In genomic region chrX:8911077-8911476, ce11 we compare ENCODE assay signal across 4 worm cellular contexts.
TF ChIP-seq lines count a peak whose summit lies in the region.

Gene cyn-8 (plus strand): TSS chrX:8911293.

TF ChIP-seq in whole organism, L2 larva, 48 proteins besides CTCF, POLR2A, EP300 and RAD21 (continues in another document):
- TF ChIP-seq nhr-129 (tag; optimal IDR thresholded peaks at IDR 0.05; lab: Kevin White, UChicago) = peak; percentile 75
- TF ChIP-seq nhr-10 (tag; optimal IDR thresholded peaks at IDR 0.05; lab: Kevin White, UChicago) = no peak
- TF ChIP-seq elt-3 (tag; optimal IDR thresholded peaks at IDR 0.05; lab: Kevin White, UChicago) = no peak
- TF ChIP-seq mbf-1 (tag; optimal IDR thresholded peaks at IDR 0.05; lab: Kevin White, UChicago) = no peak
- TF ChIP-seq ztf-4 (tag; optimal IDR thresholded peaks at IDR 0.05; lab: Kevin White, UChicago) = no peak
- TF ChIP-seq nhr-12 (tag; optimal IDR thresholded peaks at IDR 0.05; lab: Kevin White, UChicago) = no peak
- no peak for TF ChIP-seq zag-1 (tag; optimal IDR thresholded peaks at IDR 0.05; lab: Kevin White, UChicago)
- TF ChIP-seq F13H6.1 (tag; optimal IDR thresholded peaks at IDR 0.05; lab: Kevin White, UChicago) = no peak
- TF ChIP-seq mab-5 (tag; optimal IDR thresholded peaks at IDR 0.05; lab: Kevin White, UChicago) = no peak
- no peak for TF ChIP-seq ztf-11 (tag; optimal IDR thresholded peaks at IDR 0.05; lab: Kevin White, UChicago)
- no peak for TF ChIP-seq lin-13 (GFP tag; optimal IDR thresholded peaks at IDR 0.05; lab: Kevin White, UChicago)
- TF ChIP-seq lin-11 (tag; optimal IDR thresholded peaks at IDR 0.05; lab: Kevin White, UChicago) = peak; percentile 33
- TF ChIP-seq blmp-1 (tag; optimal IDR thresholded peaks at IDR 0.05; lab: Kevin White, UChicago; ENCODE audit: insufficient read depth) = no peak
- TF ChIP-seq elt-1 (tag; optimal IDR thresholded peaks at IDR 0.05; lab: Kevin White, UChicago) = no peak
- TF ChIP-seq unc-55 (GFP tag; optimal IDR thresholded peaks at IDR 0.05; lab: Kevin White, UChicago) = peak; percentile 55
- TF ChIP-seq egl-27 (tag; optimal IDR thresholded peaks at IDR 0.05; lab: Kevin White, UChicago) = no peak
- TF ChIP-seq nhr-6 (tag; optimal IDR thresholded peaks at IDR 0.05; lab: Kevin White, UChicago) = no peak
- no peak for TF ChIP-seq lsy-2 (tag; optimal IDR thresholded peaks at IDR 0.05; lab: Kevin White, UChicago)
- no peak for TF ChIP-seq dmd-4 (tag; optimal IDR thresholded peaks at IDR 0.05; lab: Kevin White, UChicago)
- TF ChIP-seq crh-2 (tag; optimal IDR thresholded peaks at IDR 0.05; lab: Kevin White, UChicago) = peak; percentile 18
- no peak for TF ChIP-seq nhr-21 (tag; optimal IDR thresholded peaks at IDR 0.05; lab: Kevin White, UChicago)
- TF ChIP-seq gmeb-1 (tag; optimal IDR thresholded peaks at IDR 0.05; lab: Kevin White, UChicago) = no peak
- TF ChIP-seq ceh-16 (tag; optimal IDR thresholded peaks at IDR 0.05; lab: Kevin White, UChicago) = no peak
- peak; percentile 39 for TF ChIP-seq C34F6.9 (tag; optimal IDR thresholded peaks at IDR 0.05; lab: Kevin White, UChicago)

TF ChIP-seq in whole organism, L4 larva, 104 proteins besides CTCF, POLR2A, EP300 and RAD21 (continues in another document):
- TF ChIP-seq dmd-8 (GFP tag; IDR thresholded peaks at IDR 0.05; lab: Robert Waterston, UW) = no peak
- no peak for TF ChIP-seq R02D3.7 (tag; optimal IDR thresholded peaks at IDR 0.05; lab: Kevin White, UChicago)
- no peak for TF ChIP-seq egl-27 (tag; optimal IDR thresholded peaks at IDR 0.05; lab: Kevin White, UChicago)
- peak; percentile 23 for TF ChIP-seq rbr-2 (tag; optimal IDR thresholded peaks at IDR 0.05; lab: Kevin White, UChicago)
- TF ChIP-seq daf-16 (GFP tag; optimal IDR thresholded peaks at IDR 0.05; lab: Kevin White, UChicago) = no peak
- no peak for TF ChIP-seq daf-16 (tag; optimal IDR thresholded peaks at IDR 0.05; lab: Kevin White, UChicago)
- TF ChIP-seq saeg-2 (GFP tag; IDR thresholded peaks at IDR 0.05; lab: Robert Waterston, UW) = no peak
- TF ChIP-seq ces-1 (GFP tag; optimal IDR thresholded peaks at IDR 0.05; lab: Kevin White, UChicago) = no peak
- TF ChIP-seq snpc-4 (tag; optimal IDR thresholded peaks at IDR 0.05; lab: Kevin White, UChicago) = no peak
- no peak for TF ChIP-seq jun-1 (tag; optimal IDR thresholded peaks at IDR 0.05; lab: Kevin White, UChicago)
- no peak for TF ChIP-seq mxl-2 (GFP tag; conservative IDR thresholded peaks at IDR 0.05; lab: Robert Waterston, UW)
- TF ChIP-seq unc-62 (GFP tag; optimal IDR thresholded peaks at IDR 0.05 in 1 of 2; lab: Kevin White, UChicago) = peak in 1 of 2 experiments; percentile 69
- no peak for TF ChIP-seq unc-62 (tag; optimal IDR thresholded peaks at IDR 0.05; lab: Kevin White, UChicago)
- peak; percentile 27; the same call in 1 of the 2 replicates for TF ChIP-seq vab-7 (GFP tag; IDR thresholded peaks at IDR 0.05; lab: Robert Waterston, UW)
- TF ChIP-seq nhr-76 (tag; optimal IDR thresholded peaks at IDR 0.05; lab: Kevin White, UChicago) = no peak
- no peak for TF ChIP-seq T26A8.4 (GFP tag; IDR thresholded peaks at IDR 0.05; lab: Robert Waterston, UW)
- peak; percentile 13 for TF ChIP-seq hlh-30 (tag; optimal IDR thresholded peaks at IDR 0.05; lab: Kevin White, UChicago; ENCODE audit: insufficient read depth)
- no peak for TF ChIP-seq ZK337.2 (GFP tag; IDR thresholded peaks at IDR 0.05; lab: Robert Waterston, UW)
- no peak for TF ChIP-seq daf-12 (tag; optimal IDR thresholded peaks at IDR 0.05; lab: Kevin White, UChicago)
- TF ChIP-seq lin-13 (GFP tag; optimal IDR thresholded peaks at IDR 0.05; lab: Kevin White, UChicago) = no peak
- TF ChIP-seq sdz-12 (GFP tag; optimal IDR thresholded peaks at IDR 0.05; lab: Kevin White, UChicago) = no peak
- no peak for TF ChIP-seq daf-8 (GFP tag; IDR thresholded peaks at IDR 0.05; lab: Robert Waterston, UW)
- TF ChIP-seq nhr-42 (GFP tag; IDR thresholded peaks at IDR 0.05; lab: Robert Waterston, UW) = no peak
- TF ChIP-seq mdt-29 (GFP tag; IDR thresholded peaks at IDR 0.05; lab: Robert Waterston, UW) = 0 out of 2 replicates have a peak, but pooled peaks have one; percentile 14
- no peak for TF ChIP-seq ceh-62 (tag; optimal IDR thresholded peaks at IDR 0.05; lab: Kevin White, UChicago)

TF ChIP-seq in whole organism, late embryonic, 69 proteins besides CTCF, POLR2A, EP300 and RAD21:
- no peak for TF ChIP-seq ttx-3 (tag; optimal IDR thresholded peaks at IDR 0.05; lab: Kevin White, UChicago)
- peak; percentile 38 for TF ChIP-seq ceh-31 (tag; optimal IDR thresholded peaks at IDR 0.05; lab: Kevin White, UChicago)
- peak; percentile 72 for TF ChIP-seq unc-42 (tag; optimal IDR thresholded peaks at IDR 0.05; lab: Kevin White, UChicago)
- peak; percentile 56 for TF ChIP-seq ref-2 (tag; optimal IDR thresholded peaks at IDR 0.05; lab: Kevin White, UChicago)
- peak; percentile 39 for TF ChIP-seq elt-2 (tag; optimal IDR thresholded peaks at IDR 0.05; lab: Kevin White, UChicago)
- peak; percentile 23 for TF ChIP-seq tbx-2 (tag; optimal IDR thresholded peaks at IDR 0.05; lab: Kevin White, UChicago)

TF ChIP-seq in whole organism, mixed stage, embryonic, 35 proteins besides CTCF, POLR2A, EP300 and RAD21:
- TF ChIP-seq ces-1 (GFP tag; optimal IDR thresholded peaks at IDR 0.05; lab: Kevin White, UChicago) (peak; percentile 71), ceh-39 (tag; optimal IDR thresholded peaks at IDR 0.05; lab: Kevin White, UChicago) (peak; percentile 85), pha-4 (tag; optimal IDR thresholded peaks at IDR 0.05; lab: Kevin White, UChicago) (peak; percentile 28), tbx-8 (GFP tag; optimal IDR thresholded peaks at IDR 0.05; lab: Kevin White, UChicago) (no peak), lin-32 (GFP tag; optimal IDR thresholded peaks at IDR 0.05; lab: Kevin White, UChicago) (no peak), mls-2 (tag; optimal IDR thresholded peaks at IDR 0.05; lab: Kevin White, UChicago) (peak; percentile 40), lin-13 (tag; optimal IDR thresholded peaks at IDR 0.05; lab: Kevin White, UChicago) (peak; percentile 75), snpc-4 (tag; optimal IDR thresholded peaks at IDR 0.05; lab: Kevin White, UChicago) (no peak), hlh-1 (tag; optimal IDR thresholded peaks at IDR 0.05; lab: Kevin White, UChicago) (peak; percentile 36), drap-1 (GFP tag; optimal IDR thresholded peaks at IDR 0.05; lab: Kevin White, UChicago) (peak; percentile 35), nhr-76 (tag; optimal IDR thresholded peaks at IDR 0.05; lab: Kevin White, UChicago) (no peak), unc-39 (tag; optimal IDR thresholded peaks at IDR 0.05; lab: Kevin White, UChicago) (no peak), nhr-2 (tag; optimal IDR thresholded peaks at IDR 0.05; lab: Kevin White, UChicago) (no peak), mep-1 (tag; optimal IDR thresholded peaks at IDR 0.05; lab: Kevin White, UChicago) (peak; percentile 33), ztf-11 (tag; optimal IDR thresholded peaks at IDR 0.05; lab: Kevin White, UChicago) (no peak), elt-1 (tag; optimal IDR thresholded peaks at IDR 0.05; lab: Kevin White, UChicago; ENCODE audit: borderline replicate concordance, insufficient read depth) (no peak), cnd-1 (tag; optimal IDR thresholded peaks at IDR 0.05; lab: Kevin White, UChicago) (peak; percentile 35), unc-120 (tag; optimal IDR thresholded peaks at IDR 0.05; lab: Kevin White, UChicago; ENCODE audit: poor library complexity, severe bottlenecking) (no peak), blmp-1 (tag; optimal IDR thresholded peaks at IDR 0.05; lab: Kevin White, UChicago) (no peak)
